Fruit fly (Drosophila melanogaster) Kc167 (cell line): ENCODE data around the gene wac.

Source experiments
- Myc ChIP-seq: fragments of >200 bp; optimal IDR thresholded peaks from 2 replicates; lab custom pipeline; 2017; ENCODE audit warnings: missing external identifiers
- h ChIP-seq: fragments of >200 bp; optimal IDR thresholded peaks from 3 replicates; lab custom pipeline; 2018; ENCODE audit warnings: missing external identifiers
- psq ChIP-seq: fragments of >200 bp; optimal IDR thresholded peaks from 2 replicates; lab custom pipeline; 2017; ENCODE audit warnings: missing external identifiers

dm6 chr3L:217480-218118 is 40.4 kb upstream of the wac start, which contains the start of gene CG13877:
- TF ChIP-seq Myc (no peak), psq (lab: Kevin White, UChicago) (no peak), h (lab: Kevin White, UChicago) (no peak)
